Worm (Caenorhabditis elegans) whole organism, early embryonic: Measurements from ENCODE around the gene ccnk-1.

ENCODE experiments used
- aly-1 ChIP-seq: sonication (generic microtip); optimal IDR thresholded peaks from 2 replicates; lab custom pipeline; 2016; ENCODE audit warnings: missing genetic modification characterization, missing compliant biosample characterization
- ama-1 ChIP-seq: fragments of 150-350 bp; optimal IDR thresholded peaks from 2 replicates; lab custom pipeline; 2014
- ceh-13 ChIP-seq: fragments of 200-800 bp; sonication (Bioruptor generic); optimal IDR thresholded peaks from 2 replicates; lab custom pipeline; 2018; ENCODE audit warnings: mild to moderate bottlenecking, missing genetic modification characterization, missing compliant biosample characterization
- ets-7 ChIP-seq: sonication (generic microtip); optimal IDR thresholded peaks from 2 replicates; lab custom pipeline; 2016; ENCODE audit warnings: missing genotype, missing genetic modification characterization, missing compliant biosample characterization
- flt-1 ChIP-seq: fragments of 200-800 bp; sonication (Bioruptor generic); IDR thresholded peaks from 2 replicates; pipeline ENCODE4 v1.3.6; 2022; ENCODE audit warnings: missing genetic modification characterization, missing compliant biosample characterization
- hmbx-1 ChIP-seq: sonication (generic microtip); optimal IDR thresholded peaks from 2 replicates; lab custom pipeline; 2016; ENCODE audit warnings: mild to moderate bottlenecking, missing genetic modification characterization, missing compliant biosample characterization
- hmg-4 ChIP-seq: fragments of 200-800 bp; sonication (Bioruptor generic); optimal IDR thresholded peaks from 2 replicates; lab custom pipeline; 2018; ENCODE audit warnings: mild to moderate bottlenecking, missing genetic modification characterization, missing compliant biosample characterization
- hnd-1 ChIP-seq: sonication (generic microtip); optimal IDR thresholded peaks from 2 replicates; lab custom pipeline; 2016; ENCODE audit warnings: missing genetic modification characterization, missing compliant biosample characterization
- tbx-11 ChIP-seq: fragments of 200-800 bp; sonication (Bioruptor generic); IDR thresholded peaks from 2 replicates; pipeline ENCODE4 v1.3.6; 2022; ENCODE audit warnings: missing genetic modification characterization, missing compliant biosample characterization
- tbx-37 ChIP-seq: fragments of 200-800 bp; sonication (Bioruptor generic); conservative IDR thresholded peaks from 2 replicates; pipeline ENCODE4 v1.3.6; 2022; ENCODE audit warnings: missing genetic modification reagents, missing genetic modification characterization, missing compliant biosample characterization

- no peak for TF ChIP-seq ama-1
- no peak for TF ChIP-seq hmg-4 (GFP tag; lab: Kevin White, UChicago)
- TF ChIP-seq tbx-11 (GFP tag; lab: Robert Waterston, UW): no peak
- TF ChIP-seq aly-1 (tag; lab: Kevin White, UChicago): no peak
- TF ChIP-seq hnd-1 (tag; lab: Kevin White, UChicago): no peak
- no peak for TF ChIP-seq tbx-37 (GFP tag; lab: Robert Waterston, UW)
- TF ChIP-seq flt-1 (GFP tag; lab: Robert Waterston, UW): no peak
- no peak for TF ChIP-seq ets-7
- no peak for TF ChIP-seq ceh-13 (GFP tag; lab: Kevin White, UChicago)
- no peak for TF ChIP-seq hmbx-1 (tag; lab: Kevin White, UChicago)
These were observed 12.4 kb upstream of the ccnk-1 start, which contains the start of gene glb-22 for ce11 chrV:14599972-14600371.
